Worm (Caenorhabditis elegans) whole organism, midembryonic: ENCODE data around the gene nhr-257.

ENCODE experiments used
- cog-1 ChIP-seq: sonication (generic microtip); optimal IDR thresholded peaks from 2 replicates; lab custom pipeline; 2016; ENCODE audit warnings: missing genetic modification characterization, missing compliant biosample characterization
- flt-1 ChIP-seq: fragments of 200-800 bp; sonication (Bioruptor generic); IDR thresholded peaks from 2 replicates; pipeline ENCODE4 v1.3.6; 2022; ENCODE audit warnings: missing genetic modification characterization, missing compliant biosample characterization
- klf-2 ChIP-seq: fragments of 200-800 bp; sonication (Bioruptor generic); conservative IDR thresholded peaks from 2 replicates; pipeline ENCODE4 v1.3.6; 2022; ENCODE audit warnings: missing genetic modification reagents, missing genetic modification characterization, missing compliant biosample characterization
- med-1 ChIP-seq: sonication (generic microtip); optimal IDR thresholded peaks from 2 replicates; lab custom pipeline; 2017; ENCODE audit warnings: missing genetic modification characterization, mild to moderate bottlenecking, missing compliant biosample characterization, antibody characterized with exemption, missing genetic modification reagents; ENCODE audit not compliant: insufficient read depth
- tab-1 ChIP-seq: fragments of 200-800 bp; sonication (Bioruptor generic); IDR thresholded peaks from 2 replicates; pipeline ENCODE4 v1.3.6; 2022; ENCODE audit warnings: missing genetic modification characterization, missing compliant biosample characterization
- ztf-23 ChIP-seq: fragments of 200-800 bp; sonication (Bioruptor generic); IDR thresholded peaks from 2 replicates; pipeline ENCODE4 v1.3.6; 2022; ENCODE audit warnings: missing genetic modification reagents, missing genetic modification characterization, missing compliant biosample characterization
- ztf-29 ChIP-seq: fragments of 200-800 bp; sonication (Bioruptor generic); IDR thresholded peaks from 2 replicates; pipeline ENCODE4 v1.3.6; 2022; ENCODE audit warnings: missing genetic modification reagents, missing genetic modification characterization, missing compliant biosample characterization

- TF ChIP-seq med-1 (GFP tag; lab: Kevin White, UChicago) (no peak), ztf-23 (GFP tag; lab: Robert Waterston, UW) (no peak), klf-2 (GFP tag; lab: Robert Waterston, UW) (no peak), ztf-29 (no peak), cog-1 (no peak), flt-1 (GFP tag; lab: Robert Waterston, UW) (no peak), tab-1 (GFP tag; lab: Robert Waterston, UW) (no peak)
Measured at ce11 chrII:3869601-3870000, 16.8 kb downstream of the nhr-257 start, which contains the start of gene oac-10.
